Fruit fly (Drosophila melanogaster): ENCODE measurements around the gene sgl.
A peak's percentile ranks its signal among the peaks of the same experiment; 100 is the strongest.

Gene sgl

dm6 chr3L:6996907-6997306, 32.3 kb upstream of the sgl start (continued):
- TF ChIP-seq Hey (tag; optimal IDR thresholded peaks at IDR 0.05) (no peak), vvl (GFP tag; IDR thresholded peaks at IDR 0.05) (peak; percentile 14; the same call in 1 of the 2 replicates), prd (optimal IDR thresholded peaks at IDR 0.05) (no peak), prd (GFP tag; IDR thresholded peaks at IDR 0.05) (0 out of 3 replicates have a peak, but pooled peaks have one; percentile 33), CG2678 (tag; optimal IDR thresholded peaks at IDR 0.05) (peak; percentile 49), CG17359 (tag; optimal IDR thresholded peaks at IDR 0.05) (peak; percentile 32), CG17361 (GFP tag; IDR thresholded peaks at IDR 0.05) (peak; percentile 34; the same call in 1 of the 3 replicates), unpg (GFP tag; optimal IDR thresholded peaks at IDR 0.05) (peak; percentile 23), CG8388 (GFP tag; optimal IDR thresholded peaks at IDR 0.05) (no peak), bigmax (GFP tag; optimal IDR thresholded peaks at IDR 0.05) (no peak), CG13424 (tag; optimal IDR thresholded peaks at IDR 0.05) (peak; percentile 28), Fer1 (GFP tag; optimal IDR thresholded peaks at IDR 0.05) (peak; percentile 14), Meics (GFP tag; optimal IDR thresholded peaks at IDR 0.05) (peak; percentile 35), CG3726 (GFP tag; IDR thresholded peaks at IDR 0.05) (no peak), CG6683 (GFP tag; optimal IDR thresholded peaks at IDR 0.05) (no peak), ems (GFP tag; optimal IDR thresholded peaks at IDR 0.05) (no peak), CG11695 (GFP tag; IDR thresholded peaks at IDR 0.05) (peak; percentile 44; the same call in 1 of the 3 replicates), CG7839 (tag; optimal IDR thresholded peaks at IDR 0.05) (peak; percentile 25), Blimp-1 (GFP tag; optimal IDR thresholded peaks at IDR 0.05) (peak; percentile 3), Deaf1 (tag; optimal IDR thresholded peaks at IDR 0.05) (no peak), lab (GFP tag; optimal IDR thresholded peaks at IDR 0.05) (peak; percentile 21), Drgx (GFP tag; IDR thresholded peaks at IDR 0.05) (peak; percentile 65), Ptx1 (GFP tag; IDR thresholded peaks at IDR 0.05) (0 out of 2 replicates have a peak, but pooled peaks have one; percentile 35), CG10543 (GFP tag; optimal IDR thresholded peaks at IDR 0.05) (no peak), PHDP (tag; optimal IDR thresholded peaks at IDR 0.05) (peak; percentile 27), CG15269 (tag; optimal IDR thresholded peaks at IDR 0.05) (peak; percentile 26), CG10209 (GFP tag; optimal IDR thresholded peaks at IDR 0.05) (peak; percentile 7), CG30403 (GFP tag; optimal IDR thresholded peaks at IDR 0.05) (peak; percentile 5), CG12391 (tag; optimal IDR thresholded peaks at IDR 0.05) (peak; percentile 16), CG11093 (GFP tag; IDR thresholded peaks at IDR 0.05) (0 out of 3 replicates have a peak, but pooled peaks have one; percentile 35), otp (GFP tag; IDR thresholded peaks at IDR 0.05) (0 out of 3 replicates have a peak, but pooled peaks have one; percentile 21), CG1603 (tag; optimal IDR thresholded peaks at IDR 0.05) (peak; percentile 17), sens (GFP tag) (peak; percentile 80), fd96Cb (tag; optimal IDR thresholded peaks at IDR 0.05) (peak; percentile 38), rib (GFP tag; IDR thresholded peaks at IDR 0.05) (no peak), Mad (GFP tag; optimal IDR thresholded peaks at IDR 0.05) (no peak), HLH3B (GFP tag; IDR thresholded peaks at IDR 0.05) (0 out of 2 replicates have a peak, but pooled peaks have one; percentile 29), bcd (GFP tag; optimal IDR thresholded peaks at IDR 0.05) (peak; percentile 16), lmd (GFP tag; IDR thresholded peaks at IDR 0.05) (peak; percentile 8; the same call in 1 of the 2 replicates), esg (GFP tag; conservative IDR thresholded peaks at IDR 0.05) (0 out of 2 replicates have a peak, but pooled peaks have one; percentile 15), tap (tag; optimal IDR thresholded peaks at IDR 0.05) (peak; percentile 24), amos (GFP tag; IDR thresholded peaks at IDR 0.05; ENCODE audit: partially characterized antibody) (no peak)

Data from whole organism, embryonic.